Fruit fly (Drosophila melanogaster) whole organism, embryonic: ENCODE data around the gene CG13609.

Source experiments
- B-H1 ChIP-seq: fragments of 200-800 bp; sonication (Bioruptor generic); IDR thresholded peaks from 3 replicates; pipeline ENCODE4 v1.3.6; 2022; ENCODE audit warnings: missing biosample characterization, missing genetic modification characterization
- BEAF-32 ChIP-seq: fragments of 200-800 bp; sonication (Bioruptor generic); optimal IDR thresholded peaks from 3 replicates; lab custom pipeline; 2017; ENCODE audit warnings: missing biosample characterization, missing genetic modification characterization, mild to moderate bottlenecking, moderate library complexity, missing genetic modification reagents
- Bdp1 ChIP-seq: fragments of 200-800 bp; sonication (Bioruptor generic); optimal IDR thresholded peaks from 3 replicates; lab custom pipeline; 2016; ENCODE audit warnings: missing biosample characterization, missing genetic modification characterization
- C15 ChIP-seq: fragments of 200-800 bp; sonication (Bioruptor generic); IDR thresholded peaks from 3 replicates; pipeline ENCODE4 v1.3.6; 2022; ENCODE audit warnings: missing biosample characterization, missing genetic modification characterization
- CG12104 ChIP-seq: fragments of 200-800 bp; sonication (Bioruptor generic); optimal IDR thresholded peaks from 3 replicates; lab custom pipeline; 2016; ENCODE audit warnings: missing biosample characterization, missing genetic modification characterization
- CG12236 ChIP-seq: fragments of 200-800 bp; sonication (Bioruptor generic); optimal IDR thresholded peaks from 2 replicates; lab custom pipeline; 2016; ENCODE audit warnings: missing biosample characterization, missing genetic modification characterization
- CG15269 ChIP-seq: fragments of 200-800 bp; sonication (Bioruptor generic); optimal IDR thresholded peaks from 2 replicates; lab custom pipeline; 2018; ENCODE audit warnings: missing biosample characterization, mild to moderate bottlenecking, missing genetic modification characterization, moderate library complexity
- CG17361 ChIP-seq: fragments of 200-800 bp; sonication (Bioruptor generic); IDR thresholded peaks from 3 replicates; pipeline ENCODE4 v1.3.6; 2022; ENCODE audit warnings: missing biosample characterization, missing genetic modification characterization
- CG18011 ChIP-seq: fragments of 200-800 bp; sonication (Bioruptor generic); optimal IDR thresholded peaks from 2 replicates; lab custom pipeline; 2017; ENCODE audit warnings: missing biosample characterization, missing genetic modification characterization, mild to moderate bottlenecking, moderate library complexity, missing genotype
- CG2875 ChIP-seq: fragments of 200-800 bp; sonication (Bioruptor generic); optimal IDR thresholded peaks from 2 replicates; lab custom pipeline; 2017; ENCODE audit warnings: missing biosample characterization, mild to moderate bottlenecking, missing genetic modification characterization, missing genetic modification reagents
- CG34376 ChIP-seq: fragments of 200-800 bp; sonication (Bioruptor generic); optimal IDR thresholded peaks from 2 replicates; lab custom pipeline; 2018; ENCODE audit warnings: missing biosample characterization, mild to moderate bottlenecking, missing genetic modification characterization
- CG34422 ChIP-seq: fragments of 200-800 bp; sonication (Bioruptor generic); IDR thresholded peaks from 3 replicates; pipeline ENCODE4 v1.3.6; 2022; ENCODE audit warnings: missing biosample characterization, missing genetic modification characterization
- CG5245 ChIP-seq: fragments of 200-800 bp; sonication (Bioruptor generic); optimal IDR thresholded peaks from 3 replicates; lab custom pipeline; 2016; ENCODE audit warnings: missing biosample characterization, missing genetic modification characterization
- CG6854 ChIP-seq: fragments of 200-800 bp; sonication (Bioruptor generic); optimal IDR thresholded peaks from 3 replicates; lab custom pipeline; 2017; ENCODE audit warnings: missing biosample characterization, mild to moderate bottlenecking, missing genetic modification characterization
- CG7786 ChIP-seq: fragments of 200-800 bp; sonication (Bioruptor generic); optimal IDR thresholded peaks from 2 replicates; lab custom pipeline; 2016; ENCODE audit warnings: missing biosample characterization, missing genetic modification characterization
- CG8924 ChIP-seq: fragments of 200-800 bp; optimal IDR thresholded peaks from 3 replicates; lab custom pipeline; 2019; ENCODE audit warnings: missing biosample characterization, mild to moderate bottlenecking, missing genetic modification characterization, moderate library complexity
- CkIIα-i1 ChIP-seq: fragments of 200-800 bp; sonication (Bioruptor generic); IDR thresholded peaks from 2 replicates; pipeline ENCODE4 v1.3.6; 2022; ENCODE audit warnings: missing biosample characterization, missing genetic modification characterization
- Dbx ChIP-seq: fragments of 200-800 bp; sonication (Bioruptor generic); IDR thresholded peaks from 3 replicates; pipeline ENCODE4 v1.3.6; 2022; ENCODE audit warnings: missing biosample characterization, missing genetic modification characterization
- Eip74EF ChIP-seq, 2 experiments: fragments of 200-800 bp in 1 of 2; fragments of >200 bp in 1 of 2; sonication (Bioruptor generic) in 1 of 2; optimal IDR thresholded peaks; 2 replicates each; lab custom pipeline; 2017 to 2019; ENCODE audit warnings: missing biosample characterization in 2 of 2, missing genetic modification characterization in 2 of 2, mild to moderate bottlenecking in 1 of 2, moderate library complexity in 1 of 2
- Ets65A ChIP-seq: fragments of 200-800 bp; sonication (Bioruptor generic); peaks from one replicate; lab custom pipeline; 2016; ENCODE audit warnings: missing biosample characterization, missing genetic modification characterization
- Fer1 ChIP-seq: fragments of 200-800 bp; sonication (Bioruptor generic); optimal IDR thresholded peaks from 2 replicates; lab custom pipeline; 2017; ENCODE audit warnings: missing biosample characterization, mild to moderate bottlenecking, missing genetic modification characterization
- Hr51 ChIP-seq, 2 experiments: fragments of 200-800 bp; sonication (Bioruptor generic); optimal IDR thresholded peaks; 2 replicates in 1 of 2; 3 replicates in 1 of 2; lab custom pipeline; 2016 to 2018; ENCODE audit warnings: missing biosample characterization in 2 of 2, missing genetic modification characterization in 2 of 2, mild to moderate bottlenecking in 1 of 2, moderate library complexity in 1 of 2
- MTF-1 ChIP-seq: fragments of 200-800 bp; sonication (Bioruptor generic); optimal IDR thresholded peaks from 2 replicates; lab custom pipeline; 2018; ENCODE audit warnings: missing biosample characterization, mild to moderate bottlenecking, missing genetic modification characterization, borderline replicate concordance
- Max ChIP-seq: fragments of 200-800 bp; sonication (Bioruptor generic); optimal IDR thresholded peaks from 2 replicates; lab custom pipeline; 2016; ENCODE audit warnings: missing biosample characterization, mild to moderate bottlenecking, missing genetic modification characterization
- Ravus ChIP-seq: fragments of 200-800 bp; sonication (Bioruptor generic); IDR thresholded peaks from 2 replicates; pipeline ENCODE4 v1.3.6; 2022; ENCODE audit warnings: missing biosample characterization, missing genetic modification characterization
- Rfx ChIP-seq: fragments of 200-800 bp; sonication (Bioruptor generic); IDR thresholded peaks from 2 replicates; pipeline ENCODE4 v1.3.6; 2022; ENCODE audit warnings: missing biosample characterization, missing genetic modification characterization
- Spps ChIP-seq: fragments of 200-800 bp; sonication (Bioruptor generic); optimal IDR thresholded peaks from 2 replicates; lab custom pipeline; 2018; ENCODE audit warnings: missing biosample characterization, mild to moderate bottlenecking, missing genetic modification characterization
- YL-1 ChIP-seq: fragments of 200-800 bp; sonication (Bioruptor generic); optimal IDR thresholded peaks from 3 replicates; lab custom pipeline; 2017; ENCODE audit warnings: missing biosample characterization, mild to moderate bottlenecking, missing genetic modification characterization
- abd-A ChIP-seq: fragments of 200-800 bp; sonication (Bioruptor generic); optimal IDR thresholded peaks from 3 replicates; lab custom pipeline; 2019; ENCODE audit warnings: missing biosample characterization, mild to moderate bottlenecking, missing genetic modification characterization, moderate library complexity
- bcd ChIP-seq: fragments of 200-800 bp; sonication (Bioruptor generic); optimal IDR thresholded peaks from 2 replicates; lab custom pipeline; 2017; ENCODE audit warnings: missing biosample characterization, mild to moderate bottlenecking, missing genetic modification characterization
- br ChIP-seq: fragments of >200 bp; optimal IDR thresholded peaks from 2 replicates; lab custom pipeline; 2017
- bsh ChIP-seq, 2 experiments: fragments of 200-800 bp; sonication (Bioruptor generic); optimal IDR thresholded peaks; 2 replicates each; lab custom pipeline; 2017 to 2018; ENCODE audit warnings: mild to moderate bottlenecking in 2 of 2, missing biosample characterization in 2 of 2, missing genetic modification characterization in 2 of 2, moderate library complexity in 1 of 2
- chn ChIP-seq: fragments of 200-800 bp; sonication (Bioruptor generic); optimal IDR thresholded peaks from 2 replicates; lab custom pipeline; 2016; ENCODE audit warnings: missing biosample characterization, missing genetic modification characterization
- da ChIP-seq: fragments of 200-800 bp; sonication (Bioruptor generic); optimal IDR thresholded peaks from 2 replicates; lab custom pipeline; 2016; ENCODE audit warnings: missing biosample characterization, missing genetic modification characterization
- ewg ChIP-seq: fragments of 200-800 bp; sonication (Bioruptor generic); optimal IDR thresholded peaks from 3 replicates; lab custom pipeline; 2017; ENCODE audit warnings: mild to moderate bottlenecking, missing biosample characterization, missing genetic modification reagents, missing genetic modification characterization
- fd102C ChIP-seq: fragments of 200-800 bp; sonication (Bioruptor generic); optimal IDR thresholded peaks from 2 replicates; lab custom pipeline; 2018; ENCODE audit warnings: missing biosample characterization, mild to moderate bottlenecking, missing genetic modification characterization, moderate library complexity
- fu2 ChIP-seq: fragments of 200-800 bp; sonication (Bioruptor generic); optimal IDR thresholded peaks from 2 replicates; lab custom pipeline; 2016; ENCODE audit warnings: missing biosample characterization, missing genetic modification characterization
- gfzf ChIP-seq: fragments of 200-800 bp; sonication (Bioruptor generic); optimal IDR thresholded peaks from 2 replicates; lab custom pipeline; 2016; ENCODE audit warnings: missing biosample characterization, mild to moderate bottlenecking, missing genetic modification characterization, moderate library complexity
- her ChIP-seq: fragments of 200-800 bp; sonication (Bioruptor generic); optimal IDR thresholded peaks from 2 replicates; lab custom pipeline; 2016; ENCODE audit warnings: missing biosample characterization, missing genetic modification characterization
- nerfin-1 ChIP-seq: fragments of 200-800 bp; sonication (Bioruptor generic); optimal IDR thresholded peaks from 3 replicates; lab custom pipeline; 2019; ENCODE audit warnings: missing biosample characterization, mild to moderate bottlenecking, missing genetic modification characterization, moderate library complexity
- pan ChIP-seq, 4 experiments: fragments of >200 bp in 3 of 4; fragments of 200-800 bp in 1 of 4; sonication (Bioruptor generic) in 1 of 4; optimal IDR thresholded peaks in 3 of 4; IDR thresholded peaks in 1 of 4; 2 replicates each; pipeline versions ENCODE4 v1.3.6 to Lab custom; 2017 to 2022; ENCODE audit warnings: missing biosample characterization in 2 of 4, missing genetic modification characterization in 2 of 4, mixed read lengths in 1 of 4
- run ChIP-seq: fragments of 200-800 bp; sonication (Bioruptor generic); optimal IDR thresholded peaks from 3 replicates; lab custom pipeline; 2018; ENCODE audit warnings: missing biosample characterization, mild to moderate bottlenecking, missing genetic modification characterization
- sc ChIP-seq, 3 experiments: fragments of >200 bp in 2 of 3; fragments of 200-800 bp in 1 of 3; sonication (Bioruptor generic) in 1 of 3; optimal IDR thresholded peaks; 2 replicates in 2 of 3; 3 replicates in 1 of 3; lab custom pipeline; 2017; ENCODE audit warnings: mild to moderate bottlenecking in 1 of 3, missing biosample characterization in 1 of 3, missing genetic modification characterization in 1 of 3, missing genetic modification reagents in 1 of 3
- tup ChIP-seq: fragments of 200-800 bp; sonication (Bioruptor generic); optimal IDR thresholded peaks from 2 replicates; lab custom pipeline; 2016; ENCODE audit warnings: missing biosample characterization, mild to moderate bottlenecking, missing genetic modification characterization, moderate library complexity
- vnd ChIP-seq: fragments of 200-800 bp; sonication (Bioruptor generic); IDR thresholded peaks from 3 replicates; pipeline ENCODE4 v1.3.6; 2022; ENCODE audit warnings: missing biosample characterization, missing genetic modification characterization; ENCODE audit not compliant: partially characterized antibody
- vvl ChIP-seq: fragments of 200-800 bp; sonication (Bioruptor generic); IDR thresholded peaks from 2 replicates; pipeline ENCODE4 v1.3.6; 2022; ENCODE audit warnings: missing biosample characterization, missing genetic modification characterization

Gene CG13609

dm6 chr3R:24221334-24222302 is 5.2 kb upstream of the CG13609 start, which contains the start of gene twin (continued):
- TF ChIP-seq CG15269 (tag; lab: Kevin White, UChicago) = peak; percentile 61
- peak; percentile 72 for TF ChIP-seq her (GFP tag; lab: Kevin White, UChicago)
- no peak for TF ChIP-seq MTF-1 (GFP tag; lab: Kevin White, UChicago)
- TF ChIP-seq tup (GFP tag; lab: Kevin White, UChicago) = no peak
- TF ChIP-seq run (tag; lab: Kevin White, UChicago) = no peak
- TF ChIP-seq CkIIα-i1 (GFP tag; lab: Robert Waterston, UW) = no peak
- TF ChIP-seq bcd (GFP tag; lab: Kevin White, UChicago) = peak; percentile 48
- TF ChIP-seq Ets65A (GFP tag; lab: Kevin White, UChicago) = peak; percentile 94
- TF ChIP-seq Hr51 (GFP tag; optimal IDR thresholded peaks at IDR 0.05; lab: Kevin White, UChicago) = peak in 1 of 2 experiments; percentile 80
- TF ChIP-seq CG34376 (GFP tag; lab: Kevin White, UChicago) = peak; percentile 20
- TF ChIP-seq Eip74EF (GFP tag; optimal IDR thresholded peaks at IDR 0.05; lab: Kevin White, UChicago) = peak in 1 of 2 experiments; percentile 43
- TF ChIP-seq Rfx = peak; percentile 82
- peak; percentile 42; the same call in 1 of the 3 replicates for TF ChIP-seq Dbx (GFP tag; lab: Robert Waterston, UW)
- TF ChIP-seq pan (optimal IDR thresholded peaks at IDR 0.05; lab: Kevin White, UChicago) = no peak
- no peak for TF ChIP-seq pan (GFP tag; optimal IDR thresholded peaks at IDR 0.05 in 1 of 2, IDR thresholded peaks at IDR 0.05 in 1 of 2)
- TF ChIP-seq Bdp1 (GFP tag; lab: Kevin White, UChicago) = peak; percentile 22
- TF ChIP-seq CG5245 (GFP tag; lab: Kevin White, UChicago) = peak; percentile 28
- peak; percentile 33 for TF ChIP-seq gfzf (GFP tag; lab: Kevin White, UChicago)
- TF ChIP-seq Spps (tag; lab: Kevin White, UChicago) = peak; percentile 54
- peak; percentile 70 for TF ChIP-seq CG17361 (GFP tag; lab: Robert Waterston, UW)
- TF ChIP-seq CG6854 (GFP tag; lab: Kevin White, UChicago) = no peak
- peak; percentile 44 for TF ChIP-seq CG18011
- peak; percentile 41 for TF ChIP-seq CG12236 (GFP tag; lab: Kevin White, UChicago)
- TF ChIP-seq BEAF-32 (GFP tag; lab: Kevin White, UChicago) = peak; percentile 85
- TF ChIP-seq nerfin-1 (tag; lab: Kevin White, UChicago) = peak; percentile 31
- TF ChIP-seq fu2 (GFP tag; lab: Kevin White, UChicago) = peak; percentile 52
- TF ChIP-seq CG12104 = no peak
- TF ChIP-seq sc (optimal IDR thresholded peaks at IDR 0.05; lab: Kevin White, UChicago) = no peak
- TF ChIP-seq sc (GFP tag; optimal IDR thresholded peaks at IDR 0.05; lab: Kevin White, UChicago) = no peak
- peak; percentile 74 for TF ChIP-seq chn (GFP tag; lab: Kevin White, UChicago)
- TF ChIP-seq vnd (GFP tag; lab: Robert Waterston, UW) = peak; percentile 65
- peak in 1 of 2 experiments; percentile 43 for TF ChIP-seq bsh (GFP tag; optimal IDR thresholded peaks at IDR 0.05; lab: Kevin White, UChicago)
- no peak for TF ChIP-seq br (lab: Kevin White, UChicago)
- TF ChIP-seq vvl (GFP tag; lab: Robert Waterston, UW) = peak; percentile 63
- TF ChIP-seq CG34422 (GFP tag; lab: Robert Waterston, UW) = peak; percentile 56; the same call in 2 of the 3 replicates
- peak; percentile 47; the same call in 1 of the 3 replicates for TF ChIP-seq B-H1 (GFP tag; lab: Robert Waterston, UW)
- TF ChIP-seq da (GFP tag; lab: Kevin White, UChicago) = peak; percentile 2
- no peak for TF ChIP-seq CG2875 (GFP tag; lab: Kevin White, UChicago)
- TF ChIP-seq CG7786 (GFP tag; lab: Kevin White, UChicago) = peak; percentile 67
- TF ChIP-seq Ravus (GFP tag; lab: Robert Waterston, UW) = no peak
- peak; percentile 47 for TF ChIP-seq Max
- TF ChIP-seq Fer1 = peak; percentile 16
- TF ChIP-seq fd102C (GFP tag; lab: Kevin White, UChicago) = no peak
- TF ChIP-seq YL-1 = peak; percentile 69
- peak; percentile 57 for TF ChIP-seq CG8924 (tag; lab: Kevin White, UChicago)
- no peak for TF ChIP-seq abd-A (tag; lab: Kevin White, UChicago)
- TF ChIP-seq ewg = peak; percentile 27
- TF ChIP-seq C15 (GFP tag; lab: Robert Waterston, UW) = no peak
